Fruit fly (Drosophila melanogaster): ENCODE data around the gene CG3961.

CG3961 gene

DNA sequence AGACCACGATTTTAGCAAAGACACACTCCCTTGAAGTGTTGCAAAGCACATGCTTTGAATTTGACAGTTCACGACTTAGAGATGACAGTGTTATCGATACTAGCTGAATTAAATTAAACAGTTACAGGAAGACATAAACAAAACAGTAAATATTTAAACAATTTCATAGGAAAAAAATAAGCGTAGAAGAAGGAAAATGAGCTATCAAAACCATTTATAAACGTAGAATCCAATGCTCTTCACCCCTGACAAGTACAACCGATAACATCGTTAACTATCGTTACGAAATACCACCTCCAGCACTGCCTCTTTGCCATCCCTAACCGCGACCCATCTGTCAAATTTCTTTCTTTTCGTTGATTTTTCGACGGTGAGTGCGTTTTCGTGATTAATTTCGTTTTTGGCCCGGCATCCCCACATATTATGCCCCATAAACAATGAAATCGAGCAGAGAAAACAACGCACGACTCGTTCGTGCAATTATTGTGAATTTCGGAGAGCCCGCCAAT, 8.5 kb upstream of the CG3961 start, which contains the start of gene RpL26 (continued):
- peak; percentile 46 for TF ChIP-seq CG10431 (GFP tag; optimal IDR thresholded peaks at IDR 0.05)
- peak; percentile 76 for TF ChIP-seq CG6689 (GFP tag; IDR thresholded peaks at IDR 0.05)
- peak; percentile 96 for TF ChIP-seq Mes4 (GFP tag; optimal IDR thresholded peaks at IDR 0.05)
- TF ChIP-seq so (GFP tag; IDR thresholded peaks at IDR 0.05): no peak
- TF ChIP-seq klu (GFP tag; IDR thresholded peaks at IDR 0.05): peak; percentile 69; the same call in 1 of the 2 replicates
- TF ChIP-seq CG18262 (tag; optimal IDR thresholded peaks at IDR 0.05): peak; percentile 60
- no peak for TF ChIP-seq CG11504 (tag; optimal IDR thresholded peaks at IDR 0.05)
- peak; percentile 68 for TF ChIP-seq nerfin-1 (tag; optimal IDR thresholded peaks at IDR 0.05)
- peak; percentile 89 for TF ChIP-seq CG30403 (GFP tag; optimal IDR thresholded peaks at IDR 0.05)
- no peak for TF ChIP-seq Hand (GFP tag; optimal IDR thresholded peaks at IDR 0.05)
- peak; percentile 51; the same call in 1 of the 2 replicates for TF ChIP-seq toy (GFP tag; IDR thresholded peaks at IDR 0.05)
- TF ChIP-seq zf30C (GFP tag; optimal IDR thresholded peaks at IDR 0.05): no peak
- TF ChIP-seq CG42726 (GFP tag; IDR thresholded peaks at IDR 0.05; ENCODE audit: partially characterized antibody): no peak; the same call in none of the 2 replicates
- no peak for TF ChIP-seq sd (tag; optimal IDR thresholded peaks at IDR 0.05)
- TF ChIP-seq p53 (GFP tag; optimal IDR thresholded peaks at IDR 0.05): peak; percentile 79
- TF ChIP-seq TFAM (GFP tag; optimal IDR thresholded peaks at IDR 0.05): no peak
- TF ChIP-seq CG31224 (GFP tag; IDR thresholded peaks at IDR 0.05): peak; percentile 53
- peak; percentile 72 for TF ChIP-seq CG3163 (GFP tag; optimal IDR thresholded peaks at IDR 0.05)
- peak; percentile 73 for TF ChIP-seq Nf-YC (tag; optimal IDR thresholded peaks at IDR 0.05)
- TF ChIP-seq sim (GFP tag; IDR thresholded peaks at IDR 0.05): no peak
- TF ChIP-seq bbx (GFP tag; IDR thresholded peaks at IDR 0.05; ENCODE audit: partially characterized antibody): peak; percentile 85
- peak; percentile 71 for TF ChIP-seq Atf6 (GFP tag; IDR thresholded peaks at IDR 0.05)
- peak; percentile 63 for TF ChIP-seq Max (GFP tag; optimal IDR thresholded peaks at IDR 0.05)
- TF ChIP-seq maf-S (GFP tag; optimal IDR thresholded peaks at IDR 0.05): peak; percentile 86
- peak; percentile 53 for TF ChIP-seq CG7839 (tag; optimal IDR thresholded peaks at IDR 0.05)
- TF ChIP-seq ab (GFP tag; optimal IDR thresholded peaks at IDR 0.05): peak; percentile 14
- peak; percentile 85 for TF ChIP-seq CG3995 (GFP tag; optimal IDR thresholded peaks at IDR 0.05)
- peak; percentile 65 for TF ChIP-seq CG16815 (GFP tag; optimal IDR thresholded peaks at IDR 0.05)
- TF ChIP-seq Hmx (GFP tag; optimal IDR thresholded peaks at IDR 0.05): peak; percentile 53
- peak; percentile 77 for TF ChIP-seq CG4328 (GFP tag; optimal IDR thresholded peaks at IDR 0.05)
- peak; percentile 78 for TF ChIP-seq pnt (GFP tag; optimal IDR thresholded peaks at IDR 0.05)
- TF ChIP-seq slou (GFP tag; optimal IDR thresholded peaks at IDR 0.05): peak; percentile 46
- TF ChIP-seq CG1024 (GFP tag; IDR thresholded peaks at IDR 0.05): no peak
- no peak for TF ChIP-seq dati (GFP tag; IDR thresholded peaks at IDR 0.05)
- TF ChIP-seq HLHmδ (GFP tag; optimal IDR thresholded peaks at IDR 0.05): no peak
- no peak for TF ChIP-seq pan (optimal IDR thresholded peaks at IDR 0.05)
- peak in 1 of 2 experiments; percentile 52 for TF ChIP-seq pan (GFP tag; optimal IDR thresholded peaks at IDR 0.05 in 1 of 2, IDR thresholded peaks at IDR 0.05 in 1 of 2)
- peak; percentile 56 for TF ChIP-seq CG17186 (GFP tag; optimal IDR thresholded peaks at IDR 0.05)
- no peak for TF ChIP-seq dmrt99B (tag; optimal IDR thresholded peaks at IDR 0.05)
- peak; percentile 79 to 89 for TF ChIP-seq dpn (GFP tag; optimal IDR thresholded peaks at IDR 0.05)
- peak; percentile 62 for TF ChIP-seq Mad (GFP tag; optimal IDR thresholded peaks at IDR 0.05)
- peak; percentile 46; the same call in 1 of the 2 replicates for TF ChIP-seq CG10959 (GFP tag; IDR thresholded peaks at IDR 0.05)
- TF ChIP-seq CG18011 (GFP tag; optimal IDR thresholded peaks at IDR 0.05): peak; percentile 48
- TF ChIP-seq z (GFP tag; IDR thresholded peaks at IDR 0.05): no peak
- TF ChIP-seq Atf3 (GFP tag; optimal IDR thresholded peaks at IDR 0.05): peak; percentile 83
- peak; percentile 64; the same call in 1 of the 3 replicates for TF ChIP-seq CG11695 (GFP tag; IDR thresholded peaks at IDR 0.05)
- peak; percentile 97 for TF ChIP-seq Doc3 (GFP tag; IDR thresholded peaks at IDR 0.05; ENCODE audit: partially characterized antibody)
- TF ChIP-seq Bteb2 (GFP tag; optimal IDR thresholded peaks at IDR 0.05): peak; percentile 72
- peak; percentile 83 for TF ChIP-seq disco-r (GFP tag; optimal IDR thresholded peaks at IDR 0.05)
- peak; percentile 56 for TF ChIP-seq CG12769 (tag; optimal IDR thresholded peaks at IDR 0.05)
- TF ChIP-seq bigmax (GFP tag; optimal IDR thresholded peaks at IDR 0.05): no peak

All from whole organism, embryonic.